Worm (Caenorhabditis elegans) whole organism, L4 larva: ENCODE measurements around the gene F21A3.3.

Source experiments
- F44E2.7 ChIP-seq: fragments of 200-800 bp; sonication (Bioruptor generic); IDR thresholded peaks from 2 replicates; pipeline ENCODE4 v2.1.2; 2022; ENCODE audit warnings: missing genetic modification characterization, missing compliant biosample characterization
- F49E8.2 ChIP-seq: sonication (generic microtip); optimal IDR thresholded peaks from 2 replicates; lab custom pipeline; 2016; ENCODE audit warnings: missing compliant biosample characterization, mild to moderate bottlenecking, missing genetic modification characterization, borderline replicate concordance
- R02D3.7 ChIP-seq: fragments of 150-350 bp; sonication (generic microtip); optimal IDR thresholded peaks from 3 replicates; lab custom pipeline; 2014; ENCODE audit warnings: missing biosample characterization, missing genetic modification characterization
- T26A8.4 ChIP-seq: fragments of 200-800 bp; sonication (Bioruptor generic); IDR thresholded peaks from 2 replicates; pipeline ENCODE4 v1.3.6; 2022; ENCODE audit warnings: missing genetic modification characterization, missing compliant biosample characterization
- Y105C5A.15 ChIP-seq: fragments of 200-800 bp; sonication (Bioruptor generic); IDR thresholded peaks from 2 replicates; pipeline ENCODE4 v1.3.6; 2022; ENCODE audit warnings: missing genetic modification characterization, missing compliant biosample characterization
- Y5F2A.4 ChIP-seq: fragments of 200-800 bp; sonication (Bioruptor generic); optimal IDR thresholded peaks from 2 replicates; lab custom pipeline; 2018; ENCODE audit warnings: mild to moderate bottlenecking, missing genetic modification characterization, missing compliant biosample characterization
- Y75B8A.6 ChIP-seq: fragments of 200-800 bp; sonication (Bioruptor generic); IDR thresholded peaks from 2 replicates; pipeline ENCODE4 v1.3.6; 2022; ENCODE audit warnings: missing genetic modification reagents, missing genetic modification characterization, missing compliant biosample characterization
- ceh-20 ChIP-seq: fragments of 200-800 bp; sonication (Bioruptor generic); IDR thresholded peaks from 2 replicates; pipeline ENCODE4 v1.3.6; 2022; ENCODE audit warnings: missing genetic modification reagents, missing genetic modification characterization, missing compliant biosample characterization
- ceh-28 ChIP-seq: fragments of 150-350 bp; optimal IDR thresholded peaks from 2 replicates; lab custom pipeline; 2014; ENCODE audit warnings: missing biosample characterization, missing genetic modification reagents, missing genetic modification characterization
- ceh-44 ChIP-seq: fragments of 200-800 bp; sonication (Bioruptor generic); IDR thresholded peaks from 2 replicates; pipeline ENCODE4 v1.3.6; 2022; ENCODE audit warnings: missing genetic modification reagents, missing genetic modification characterization, missing compliant biosample characterization
- ces-1 ChIP-seq: fragments of 150-350 bp; sonication (generic microtip); optimal IDR thresholded peaks from 4 replicates; lab custom pipeline; 2014; ENCODE audit warnings: missing biosample characterization, missing genetic modification reagents, missing genetic modification characterization
- daf-12 ChIP-seq: fragments of 150-350 bp; optimal IDR thresholded peaks from 2 replicates; lab custom pipeline; 2014; ENCODE audit warnings: missing biosample characterization, missing genetic modification reagents, missing genetic modification characterization
- daf-16 ChIP-seq, 3 experiments: sonication (generic microtip); optimal IDR thresholded peaks; 2 replicates each; lab custom pipeline; 2016 to 2017; ENCODE audit warnings: missing genetic modification characterization in 3 of 3, missing genetic modification reagents in 3 of 3, mild to moderate bottlenecking in 2 of 3, missing compliant biosample characterization in 2 of 3, missing biosample characterization in 1 of 3, moderate library complexity in 1 of 3
- daf-19 ChIP-seq: fragments of 200-800 bp; sonication (Bioruptor generic); conservative IDR thresholded peaks from 2 replicates; pipeline ENCODE4 v1.3.6; 2022; ENCODE audit warnings: missing genetic modification characterization, missing compliant biosample characterization
- dmd-6 ChIP-seq: fragments of 200-800 bp; sonication (Bioruptor generic); IDR thresholded peaks from 2 replicates; pipeline ENCODE4 v1.3.6; 2022; ENCODE audit warnings: missing genetic modification reagents, missing genetic modification characterization, missing compliant biosample characterization
- dmd-8 ChIP-seq: fragments of 200-800 bp; sonication (Bioruptor generic); IDR thresholded peaks from 2 replicates; pipeline ENCODE4 v1.3.6; 2022; ENCODE audit warnings: missing genetic modification characterization, missing compliant biosample characterization
- dmd-9 ChIP-seq: fragments of 200-800 bp; sonication (Bioruptor generic); IDR thresholded peaks from 2 replicates; pipeline ENCODE4 v1.3.6; 2022; ENCODE audit warnings: missing genetic modification reagents, missing genetic modification characterization, missing compliant biosample characterization
- egl-43 ChIP-seq: fragments of 200-800 bp; sonication (Bioruptor generic); IDR thresholded peaks from 2 replicates; pipeline ENCODE4 v1.3.6; 2022; ENCODE audit warnings: missing genetic modification reagents, missing genetic modification characterization, missing compliant biosample characterization
- fkh-10 ChIP-seq: fragments of 150-350 bp; optimal IDR thresholded peaks from 2 replicates; lab custom pipeline; 2014; ENCODE audit warnings: missing biosample characterization, missing genetic modification reagents, missing genetic modification characterization
- lim-7 ChIP-seq: fragments of 200-800 bp; sonication (Bioruptor generic); IDR thresholded peaks from 2 replicates; pipeline ENCODE4 v1.3.6; 2022; ENCODE audit warnings: missing genetic modification characterization, missing compliant biosample characterization
- lin-1 ChIP-seq: fragments of 200-800 bp; sonication (Bioruptor generic); IDR thresholded peaks from 2 replicates; pipeline ENCODE4 v1.3.6; 2022; ENCODE audit warnings: missing genetic modification reagents, missing genetic modification characterization, missing compliant biosample characterization
- lin-38 ChIP-seq: fragments of 200-800 bp; sonication (Bioruptor generic); IDR thresholded peaks from 2 replicates; pipeline ENCODE4 v1.3.6; 2022; ENCODE audit warnings: missing genetic modification reagents, missing genetic modification characterization, missing compliant biosample characterization
- lir-3 ChIP-seq: sonication (generic microtip); optimal IDR thresholded peaks from 2 replicates; lab custom pipeline; 2016; ENCODE audit warnings: mild to moderate bottlenecking, missing genetic modification characterization, missing compliant biosample characterization
- madf-5 ChIP-seq, 2 experiments: fragments of 200-800 bp; sonication (Bioruptor generic); IDR thresholded peaks; 2 replicates each; pipeline ENCODE4 v1.3.6; 2022; ENCODE audit warnings: missing compliant biosample characterization in 2 of 2, missing genetic modification characterization in 2 of 2
- mep-1 ChIP-seq: fragments of 150-350 bp; sonication (generic microtip); optimal IDR thresholded peaks from 3 replicates; lab custom pipeline; 2014; ENCODE audit warnings: missing biosample characterization, missing genetic modification characterization
- mxl-2 ChIP-seq: fragments of 200-800 bp; sonication (Bioruptor generic); conservative IDR thresholded peaks from 2 replicates; pipeline ENCODE4 v1.3.6; 2022; ENCODE audit warnings: missing genetic modification reagents, missing genetic modification characterization, missing compliant biosample characterization
- nhr-10 ChIP-seq: fragments of 150-350 bp; optimal IDR thresholded peaks from 2 replicates; lab custom pipeline; 2014; ENCODE audit warnings: missing biosample characterization, missing genetic modification characterization
- nhr-111 ChIP-seq: fragments of 200-800 bp; sonication (Bioruptor generic); optimal IDR thresholded peaks from 2 replicates; lab custom pipeline; 2018; ENCODE audit warnings: mild to moderate bottlenecking, missing genetic modification characterization, missing compliant biosample characterization
- nhr-25 ChIP-seq: sonication (generic microtip); optimal IDR thresholded peaks from 2 replicates; lab custom pipeline; 2017; ENCODE audit warnings: missing genetic modification characterization, mild to moderate bottlenecking, missing compliant biosample characterization, antibody characterized with exemption, moderate library complexity, borderline replicate concordance; ENCODE audit not compliant: insufficient read depth
- nhr-28 ChIP-seq: fragments of 150-350 bp; optimal IDR thresholded peaks from 2 replicates; lab custom pipeline; 2014; ENCODE audit warnings: missing biosample characterization, missing genetic modification characterization
- nhr-41 ChIP-seq: fragments of 200-800 bp; sonication (Bioruptor generic); IDR thresholded peaks from 2 replicates; pipeline ENCODE4 v1.3.6; 2022; ENCODE audit warnings: missing genetic modification reagents, missing genetic modification characterization, missing compliant biosample characterization
- pha-4 ChIP-seq, 2 experiments: fragments of 150-350 bp in 1 of 2; fragments of 200-800 bp in 1 of 2; sonication (Bioruptor generic) in 1 of 2; IDR thresholded peaks in 1 of 2; optimal IDR thresholded peaks in 1 of 2; 2 replicates each; pipeline versions ENCODE4 v1.3.6 to Lab custom; 2014 to 2022; ENCODE audit warnings: missing genetic modification characterization in 2 of 2, missing genetic modification reagents in 2 of 2, missing biosample characterization in 1 of 2, missing compliant biosample characterization in 1 of 2
- rbr-2 ChIP-seq: sonication (generic microtip); optimal IDR thresholded peaks from 2 replicates; lab custom pipeline; 2016; ENCODE audit warnings: missing genotype, missing genetic modification characterization, missing compliant biosample characterization
- sdz-12 ChIP-seq: fragments of 200-800 bp; sonication (Bioruptor generic); optimal IDR thresholded peaks from 2 replicates; lab custom pipeline; 2018; ENCODE audit warnings: mild to moderate bottlenecking, missing genetic modification characterization, missing compliant biosample characterization
- set-16 ChIP-seq: fragments of 200-800 bp; sonication (Bioruptor generic); IDR thresholded peaks from 2 replicates; pipeline ENCODE4 v1.3.6; 2022; ENCODE audit warnings: missing genetic modification reagents, missing genetic modification characterization, missing compliant biosample characterization
- snpc-1.2 ChIP-seq: fragments of 200-800 bp; sonication (Bioruptor generic); IDR thresholded peaks from 2 replicates; pipeline ENCODE4 v1.3.6; 2022; ENCODE audit warnings: missing genetic modification reagents, missing genetic modification characterization, missing compliant biosample characterization
- spr-1 ChIP-seq: sonication (generic microtip); optimal IDR thresholded peaks from 2 replicates; lab custom pipeline; 2016; ENCODE audit warnings: mild to moderate bottlenecking, missing genetic modification characterization, missing compliant biosample characterization
- spr-3 ChIP-seq: fragments of 200-800 bp; sonication (Bioruptor generic); optimal IDR thresholded peaks from 2 replicates; lab custom pipeline; 2018; ENCODE audit warnings: mild to moderate bottlenecking, missing genetic modification characterization, missing compliant biosample characterization
- tra-1 ChIP-seq: fragments of 200-800 bp; sonication (Bioruptor generic); IDR thresholded peaks from 2 replicates; pipeline ENCODE4 v1.3.6; 2022; ENCODE audit warnings: missing genetic modification reagents, missing genetic modification characterization, missing compliant biosample characterization
- vab-7 ChIP-seq: fragments of 200-800 bp; sonication (Bioruptor generic); IDR thresholded peaks from 2 replicates; pipeline ENCODE4 v1.3.6; 2022; ENCODE audit warnings: missing genetic modification reagents, missing genetic modification characterization, missing compliant biosample characterization
- zfp-2 ChIP-seq: sonication (generic microtip); optimal IDR thresholded peaks from 2 replicates; lab custom pipeline; 2016; ENCODE audit warnings: mild to moderate bottlenecking, missing genetic modification characterization, missing compliant biosample characterization
- zfp-3 ChIP-seq: fragments of 200-800 bp; sonication (Bioruptor generic); conservative IDR thresholded peaks from 2 replicates; pipeline ENCODE4 v1.3.6; 2022; ENCODE audit warnings: missing genetic modification reagents, missing genetic modification characterization, missing compliant biosample characterization

Gene F21A3.3

ce11 chrV:15537923-15538322 is 20.4 kb downstream of the F21A3.3 start, which contains the start of gene prde-1:
Gene prde-1 (plus strand): TSS chrV:15538244.
- peak; percentile 50 for TF ChIP-seq F49E8.2 (tag; lab: Kevin White, UChicago)
- TF ChIP-seq fkh-10 (GFP tag; lab: Kevin White, UChicago): no peak

DNA sequence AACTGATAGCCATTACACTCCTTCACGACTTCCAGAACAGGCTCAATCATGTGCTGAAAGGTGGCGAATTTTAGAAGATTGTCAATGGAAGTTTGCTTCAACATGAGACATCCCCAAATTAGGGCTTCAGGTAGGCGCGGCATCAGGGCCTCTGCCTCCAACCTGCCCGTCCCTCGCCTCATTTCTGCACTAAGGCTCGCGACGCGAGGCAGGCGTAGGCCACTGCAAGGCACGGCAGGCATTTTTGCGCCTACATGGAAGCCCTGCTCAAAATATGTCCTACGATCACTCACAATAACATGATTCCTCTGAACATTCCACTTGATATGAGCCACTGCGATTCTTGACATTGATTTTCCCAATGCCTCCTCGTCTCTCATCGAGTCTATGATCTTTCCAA is 25.7 kb downstream of the F21A3.3 start:
- TF ChIP-seq set-16 (GFP tag; lab: Robert Waterston, UW) (peak; percentile 59), dmd-9 (GFP tag; lab: Robert Waterston, UW) (no peak), R02D3.7 (no peak), Y105C5A.15 (no peak), daf-19 (no peak), dmd-8 (GFP tag; lab: Robert Waterston, UW) (0 out of 2 replicates have a peak, but pooled peaks have one; percentile 31), egl-43 (GFP tag; lab: Robert Waterston, UW) (0 out of 2 replicates have a peak, but pooled peaks have one; percentile 18), madf-5 (GFP tag; IDR thresholded peaks at IDR 0.05; lab: Robert Waterston, UW) (no peak), lin-1 (no peak), rbr-2 (tag; lab: Kevin White, UChicago) (no peak)

DNA sequence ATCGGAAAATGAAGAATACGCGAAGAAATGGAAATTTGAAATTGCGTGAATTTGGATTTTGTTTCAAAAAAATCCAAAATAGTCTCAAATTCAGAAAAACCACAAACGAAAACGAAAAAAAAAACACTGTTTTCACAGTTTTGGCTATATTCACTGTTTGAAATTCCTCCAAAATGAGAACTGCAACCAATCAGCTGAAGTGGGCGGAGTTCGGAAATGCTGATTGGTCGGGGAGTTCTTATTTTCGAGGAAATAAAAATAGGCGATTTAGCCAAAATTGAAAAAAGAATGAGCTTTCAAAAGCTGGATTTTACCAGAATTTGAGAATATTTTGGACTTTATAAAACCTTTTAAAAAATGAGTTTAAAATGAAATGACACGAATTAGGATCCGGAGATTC is 27.4 kb downstream of the F21A3.3 start, which contains the start of gene glb-14:
glb-14 (minus strand) TSS at position 97 of the 400 bp plus-strand sequence.
- TF ChIP-seq zfp-3 (GFP tag; lab: Robert Waterston, UW) (no peak), F49E8.2 (tag; lab: Kevin White, UChicago) (no peak), tra-1 (GFP tag; lab: Robert Waterston, UW) (no peak), mep-1 (tag; lab: Kevin White, UChicago) (no peak), lir-3 (tag; lab: Kevin White, UChicago) (no peak), nhr-25 (no peak), Y105C5A.15 (no peak), Y75B8A.6 (GFP tag; lab: Robert Waterston, UW) (no peak), lin-38 (GFP tag; lab: Robert Waterston, UW) (no peak), ceh-28 (tag; lab: Kevin White, UChicago) (no peak), spr-3 (GFP tag; lab: Kevin White, UChicago) (no peak)

DNA sequence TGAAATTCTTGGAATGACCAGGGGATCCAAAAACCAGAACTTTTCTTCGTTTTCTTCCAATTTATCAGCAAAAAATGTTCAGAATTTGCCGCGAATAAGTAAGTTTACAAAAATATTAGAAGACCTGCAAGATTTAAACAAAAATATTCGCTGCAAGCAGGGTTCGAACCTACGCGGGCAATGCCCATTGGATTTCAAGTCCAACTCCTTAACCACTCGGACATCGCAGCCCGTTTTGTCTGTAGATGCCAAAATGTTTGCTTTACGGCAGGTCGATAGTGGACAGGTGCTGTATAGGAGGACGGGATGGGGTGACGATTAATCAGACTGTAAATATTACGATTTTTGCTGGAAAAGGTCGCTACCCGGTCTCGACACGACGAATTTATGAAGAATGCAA is 30.2 kb downstream of the F21A3.3 start:
- TF ChIP-seq F44E2.7 (GFP tag; lab: Robert Waterston, UW) (peak; percentile 45; the same call in 1 of the 2 replicates), dmd-8 (GFP tag; lab: Robert Waterston, UW) (peak; percentile 76; the same call in 1 of the 2 replicates), mxl-2 (GFP tag; lab: Robert Waterston, UW) (no peak), sdz-12 (GFP tag; lab: Kevin White, UChicago) (peak; percentile 66), daf-12 (tag; lab: Kevin White, UChicago) (no peak), Y5F2A.4 (GFP tag; lab: Kevin White, UChicago) (peak; percentile 33), zfp-2 (no peak), spr-3 (GFP tag; lab: Kevin White, UChicago) (peak; percentile 13), daf-16 (GFP tag; optimal IDR thresholded peaks at IDR 0.05; lab: Kevin White, UChicago) (peak in 1 of 2 experiments; percentile 41), daf-16 (tag; optimal IDR thresholded peaks at IDR 0.05; lab: Kevin White, UChicago) (no peak), lim-7 (peak; percentile 93), pha-4 (GFP tag; IDR thresholded peaks at IDR 0.05; lab: Robert Waterston, UW) (peak; percentile 67), pha-4 (tag; optimal IDR thresholded peaks at IDR 0.05; lab: Kevin White, UChicago) (no peak), T26A8.4 (GFP tag; lab: Robert Waterston, UW) (peak; percentile 41), vab-7 (peak; percentile 85), lin-38 (GFP tag; lab: Robert Waterston, UW) (peak; percentile 66), nhr-10 (tag; lab: Kevin White, UChicago) (no peak), egl-43 (GFP tag; lab: Robert Waterston, UW) (peak; percentile 87), ces-1 (GFP tag; lab: Kevin White, UChicago) (no peak), lir-3 (tag; lab: Kevin White, UChicago) (peak; percentile 23), ceh-44 (peak; percentile 77; the same call in 1 of the 2 replicates), madf-5 (GFP tag; IDR thresholded peaks at IDR 0.05; lab: Robert Waterston, UW) (peak in 1 of 2 experiments; percentile 63; a peak in 1 of 4 replicates), snpc-1.2 (peak; percentile 79), dmd-6 (peak; percentile 39), nhr-111 (GFP tag; lab: Kevin White, UChicago) (peak; percentile 28), daf-19 (no peak), spr-1 (peak; percentile 9), nhr-28 (tag; lab: Kevin White, UChicago) (no peak), ceh-20 (GFP tag; lab: Robert Waterston, UW) (no peak), nhr-41 (GFP tag; lab: Robert Waterston, UW) (0 out of 2 replicates have a peak, but pooled peaks have one; percentile 29)
